Worm (Caenorhabditis elegans) whole organism, mixed stage, embryonic: ENCODE data around the gene eef-1B.1.

Source experiments
- lin-13 ChIP-seq: fragments of 150-350 bp; optimal IDR thresholded peaks from 2 replicates; lab custom pipeline; 2014; ENCODE audit warnings: missing biosample characterization, missing genetic modification characterization
- lsy-2 ChIP-seq: fragments of 150-350 bp; optimal IDR thresholded peaks from 2 replicates; lab custom pipeline; 2014; ENCODE audit warnings: missing biosample characterization, missing genetic modification characterization
- unc-39 ChIP-seq: fragments of 150-350 bp; optimal IDR thresholded peaks from 2 replicates; lab custom pipeline; 2014; ENCODE audit warnings: missing biosample characterization, missing genetic modification characterization
- unc-62 ChIP-seq: fragments of 150-350 bp; optimal IDR thresholded peaks from 2 replicates; lab custom pipeline; 2014; ENCODE audit warnings: missing biosample characterization, missing genetic modification reagents, missing genetic modification characterization

DNA sequence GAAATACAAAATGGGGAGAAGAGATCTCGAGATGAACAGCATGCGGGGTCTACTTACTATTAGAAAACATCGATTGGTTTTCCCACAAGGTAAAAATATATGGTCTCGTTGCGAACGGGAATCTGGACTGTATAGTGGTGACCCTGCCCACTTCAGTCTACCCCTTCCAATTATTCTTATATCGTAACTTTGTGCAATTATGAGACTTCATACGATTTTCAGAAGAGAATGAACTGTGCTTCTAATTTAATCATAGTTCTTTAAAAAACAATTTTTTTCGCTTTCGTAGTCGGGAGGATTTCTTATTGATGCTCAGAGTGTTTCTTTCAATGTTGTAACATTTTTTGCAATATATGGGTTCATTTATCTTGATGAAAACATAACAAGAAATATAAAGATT is 1.1 kb downstream of the eef-1B.1 start, which contains the start of gene F54H12.5:
- no peak for TF ChIP-seq lin-13 (tag; lab: Kevin White, UChicago)
- TF ChIP-seq unc-39 (tag; lab: Kevin White, UChicago) = no peak
- no peak for TF ChIP-seq lsy-2 (tag; lab: Kevin White, UChicago)
- TF ChIP-seq unc-62 (GFP tag; lab: Kevin White, UChicago) = no peak
